Worm (Caenorhabditis elegans) whole organism, L4/young adult: Measurements from ENCODE around the gene lin-7.
A peak's percentile ranks its signal among the peaks of the same experiment; 100 is the strongest.

Experiments
- W03F9.2 ChIP-seq: fragments of 150-350 bp; optimal IDR thresholded peaks from 2 replicates; lab custom pipeline; 2014; ENCODE audit warnings: missing biosample characterization, missing genetic modification characterization
- dao-5 ChIP-seq: sonication (generic microtip); optimal IDR thresholded peaks from 2 replicates; lab custom pipeline; 2016; ENCODE audit warnings: missing genotype, missing genetic modification characterization, moderate library complexity, missing compliant biosample characterization
- him-1 ChIP-seq: sonication (generic microtip); optimal IDR thresholded peaks from 2 replicates; lab custom pipeline; 2016; ENCODE audit warnings: missing genotype, missing genetic modification reagents, missing genetic modification characterization, missing compliant biosample characterization

The lin-7 gene

DNA sequence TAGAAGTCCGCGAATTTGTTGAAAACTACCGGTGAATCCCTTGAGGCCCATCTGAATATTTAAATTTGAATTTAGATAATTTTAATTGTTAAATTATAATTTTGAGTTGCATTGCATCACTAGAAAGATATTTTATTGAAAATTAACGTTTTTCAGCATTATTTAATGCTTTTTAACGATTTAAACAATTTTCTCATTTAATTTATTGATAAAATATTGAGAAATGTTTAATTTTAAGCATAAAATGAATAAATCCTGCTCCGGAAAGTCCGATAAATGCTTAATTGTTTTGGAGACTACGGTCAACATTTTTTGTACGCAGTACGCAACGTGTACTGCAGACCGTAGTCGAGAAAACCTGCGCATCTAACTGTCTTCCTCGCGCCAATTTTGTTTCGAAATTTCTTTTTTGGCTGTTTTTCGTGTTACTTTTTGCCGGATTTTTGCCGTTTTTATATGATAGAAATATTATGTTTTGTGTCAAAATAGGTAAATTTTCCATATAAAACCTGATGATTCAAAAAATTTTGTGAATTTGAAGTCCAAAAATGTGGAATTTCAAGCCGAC is at the start of gene lin-7, which contains the start of the genes Y54G11A.17 and elof-1:
lin-7 (minus strand) TSS at position 51 of the 568 bp plus-strand sequence.
Y54G11A.17 (minus strand) TSS at position 51 of the 568 bp plus-strand sequence.
elof-1 (plus strand) TSS at position 383 of the 568 bp plus-strand sequence.
- TF ChIP-seq dao-5: no peak
- peak; percentile 96 for TF ChIP-seq W03F9.2 (tag; lab: Kevin White, UChicago)

DNA sequence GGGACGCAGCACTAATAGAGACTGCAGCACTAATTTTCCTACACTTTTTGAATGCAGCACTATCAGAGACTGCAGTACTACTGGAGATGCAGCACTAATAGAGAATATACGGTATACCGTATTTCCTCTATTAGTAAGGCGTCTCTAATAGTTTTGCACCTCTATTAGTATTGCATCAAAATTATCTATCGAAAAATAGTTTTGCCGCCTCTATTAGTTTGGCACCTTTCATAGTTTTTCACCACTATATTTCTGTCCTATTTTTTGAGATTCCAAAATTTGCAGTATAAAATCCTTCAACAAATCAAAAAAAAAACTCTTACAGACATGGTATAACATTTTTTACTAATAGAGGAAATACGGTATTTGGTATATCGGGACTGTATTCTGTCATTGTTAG is 44.6 kb upstream of the lin-7 start:
- TF ChIP-seq dao-5 (no peak), W03F9.2 (tag; lab: Kevin White, UChicago) (no peak), him-1 (tag; lab: Kevin White, UChicago) (no peak)

DNA sequence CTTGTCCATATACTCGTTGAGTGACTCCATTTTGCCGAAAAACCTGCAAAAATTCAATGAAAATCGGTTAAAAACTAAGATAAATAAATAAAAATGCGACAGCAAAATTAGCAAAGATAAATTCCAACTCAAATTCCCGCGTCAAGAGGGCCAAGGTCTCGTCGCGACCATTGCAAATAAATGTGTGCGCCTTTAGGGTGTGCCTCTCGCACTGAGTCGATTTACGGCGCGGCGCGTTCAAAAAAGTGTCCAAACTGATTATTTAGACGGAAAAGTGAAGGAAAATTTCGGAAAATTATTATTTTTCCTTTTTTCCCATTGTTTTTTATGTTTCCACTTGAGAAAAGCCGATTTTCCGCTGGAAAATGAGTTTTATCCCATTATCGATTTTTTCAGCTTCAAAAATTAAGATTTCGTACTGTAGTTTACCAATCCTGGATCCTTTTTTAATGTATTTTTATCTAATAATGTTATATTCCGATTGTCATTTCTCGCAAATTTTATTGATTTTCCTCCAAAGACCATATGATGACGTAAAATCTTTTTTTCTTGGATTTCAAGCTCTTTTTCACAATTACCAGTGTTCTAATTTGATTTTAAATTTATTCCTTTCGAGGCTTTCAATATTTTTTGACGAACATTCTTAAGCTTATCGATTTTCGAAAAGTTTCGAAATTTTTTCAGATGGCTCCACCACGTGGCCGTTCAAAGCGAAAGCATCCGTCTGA is 41.0 kb upstream of the lin-7 start, which contains the start of the genes kbp-3 and nurf-1:
kbp-3 (minus strand) TSS at position 43 of the 728 bp plus-strand sequence.
nurf-1 (plus strand) TSS at position 678 of the 728 bp plus-strand sequence.
- TF ChIP-seq W03F9.2 (tag; lab: Kevin White, UChicago) (peak; percentile 68), him-1 (tag; lab: Kevin White, UChicago) (no peak)

DNA sequence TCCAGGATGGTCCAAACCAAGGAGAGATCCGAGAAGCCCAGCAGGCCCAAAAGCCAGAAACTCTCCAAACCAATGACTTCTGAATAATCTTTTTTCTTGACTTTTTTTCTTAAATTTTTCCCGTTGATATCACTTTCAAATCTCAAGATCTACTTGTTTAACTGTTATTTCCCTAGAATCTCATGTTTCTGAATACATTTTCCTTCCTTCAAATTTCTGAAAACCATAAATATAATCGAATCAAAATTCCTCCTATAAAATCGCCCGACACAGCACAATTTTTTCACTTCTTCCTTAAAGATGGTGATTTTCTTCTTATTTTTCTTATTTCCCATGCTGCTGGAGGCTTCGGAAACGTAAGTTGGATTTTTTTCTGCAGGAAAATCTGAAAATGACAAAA is 39.0 kb upstream of the lin-7 start, which contains the start of gene F26H11.8:
F26H11.8 (plus strand) TSS at position 301 of the 400 bp plus-strand sequence.
- no peak for TF ChIP-seq dao-5
- no peak for TF ChIP-seq W03F9.2 (tag; lab: Kevin White, UChicago)
- no peak for TF ChIP-seq him-1 (tag; lab: Kevin White, UChicago)

DNA sequence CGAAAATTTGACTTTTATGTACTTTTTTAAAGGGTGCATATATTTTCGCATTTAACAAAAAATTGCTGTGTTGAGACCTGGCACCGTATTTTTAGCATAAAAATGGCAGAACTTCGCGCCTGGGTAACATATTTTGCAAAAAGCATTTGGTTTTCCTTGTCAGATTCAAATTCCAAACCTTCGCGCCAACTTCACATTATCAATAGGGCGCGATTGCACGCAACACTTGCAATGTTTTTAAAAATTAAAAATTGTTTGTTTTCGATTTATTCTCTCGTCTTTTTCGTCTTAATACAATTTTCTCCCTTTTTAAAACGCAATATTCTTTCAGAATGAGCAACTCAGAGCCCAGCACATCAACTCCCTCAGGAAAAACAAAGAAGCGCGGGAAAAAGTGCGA is 34.4 kb upstream of the lin-7 start, which contains the start of gene mes-2:
mes-2 (plus strand) TSS at position 330 of the 400 bp plus-strand sequence.
- TF ChIP-seq W03F9.2 (tag; lab: Kevin White, UChicago): peak; percentile 69
- TF ChIP-seq him-1 (tag; lab: Kevin White, UChicago): no peak

DNA sequence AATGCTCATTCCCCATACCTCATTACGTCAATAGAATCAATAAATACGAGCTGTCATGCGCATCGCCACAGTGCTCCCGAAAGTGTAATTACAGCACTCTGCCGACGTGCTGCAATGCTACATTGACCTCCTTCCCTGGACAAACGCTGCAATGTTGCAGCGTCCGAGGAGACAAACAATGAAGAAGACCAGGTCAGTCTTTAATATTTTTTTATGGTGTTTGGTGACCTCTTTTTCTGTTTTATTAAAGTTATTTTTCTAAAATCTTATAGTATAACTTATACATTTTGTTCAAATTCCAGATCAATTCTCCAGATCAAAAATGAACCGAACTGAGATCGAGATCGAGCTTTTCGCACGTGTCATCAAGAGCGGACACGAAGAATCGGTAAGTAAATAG is 32.2 kb upstream of the lin-7 start, which contains the start of gene sdz-26:
sdz-26 (plus strand) TSS at position 301 of the 400 bp plus-strand sequence.
- TF ChIP-seq dao-5: no peak
- TF ChIP-seq W03F9.2 (tag; lab: Kevin White, UChicago): no peak
- TF ChIP-seq him-1 (tag; lab: Kevin White, UChicago): no peak

DNA sequence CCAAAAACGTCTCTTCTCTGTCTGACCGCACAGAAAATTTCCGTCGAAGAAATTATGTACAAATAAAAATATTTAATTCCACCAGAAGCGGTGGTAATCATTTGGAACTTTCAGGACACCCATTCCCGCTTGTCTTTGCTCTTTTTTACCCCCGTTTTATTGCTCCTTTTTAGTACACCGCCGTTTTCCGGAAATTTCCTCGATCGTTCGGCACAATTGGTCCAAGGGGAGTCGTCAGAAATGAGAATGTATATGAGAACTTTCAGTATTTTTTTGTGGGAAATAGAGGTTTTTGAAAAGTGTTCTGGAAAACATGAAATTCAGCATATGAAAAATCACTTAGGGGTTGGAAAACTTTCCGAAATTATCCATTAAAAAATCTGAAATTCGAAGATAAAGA is 31.6 kb upstream of the lin-7 start:
- TF ChIP-seq him-1 (tag; lab: Kevin White, UChicago): no peak
- TF ChIP-seq dao-5: no peak
- no peak for TF ChIP-seq W03F9.2 (tag; lab: Kevin White, UChicago)

DNA sequence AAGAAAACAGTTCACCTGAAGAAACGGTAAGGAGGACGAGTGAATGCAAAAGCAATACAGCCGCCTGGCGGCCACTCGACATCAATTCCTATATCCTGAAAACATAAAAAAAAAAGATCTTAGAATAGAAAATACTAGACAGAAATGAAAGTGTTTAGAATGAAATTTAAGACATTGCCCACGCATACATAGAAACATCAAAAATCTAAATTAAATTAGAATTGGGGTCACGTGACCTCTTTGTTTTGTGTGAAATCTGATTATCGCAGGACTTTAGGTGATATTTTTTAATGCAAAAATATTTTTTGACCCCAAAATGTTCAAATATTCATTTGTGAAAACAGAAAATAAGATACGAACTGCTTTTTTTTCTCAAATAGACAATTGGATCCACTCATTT is 28.6 kb upstream of the lin-7 start, which contains the start of gene acr-20:
acr-20 (minus strand) TSS at position 101 of the 400 bp plus-strand sequence.
- no peak for TF ChIP-seq him-1 (tag; lab: Kevin White, UChicago)
- TF ChIP-seq W03F9.2 (tag; lab: Kevin White, UChicago): no peak

DNA sequence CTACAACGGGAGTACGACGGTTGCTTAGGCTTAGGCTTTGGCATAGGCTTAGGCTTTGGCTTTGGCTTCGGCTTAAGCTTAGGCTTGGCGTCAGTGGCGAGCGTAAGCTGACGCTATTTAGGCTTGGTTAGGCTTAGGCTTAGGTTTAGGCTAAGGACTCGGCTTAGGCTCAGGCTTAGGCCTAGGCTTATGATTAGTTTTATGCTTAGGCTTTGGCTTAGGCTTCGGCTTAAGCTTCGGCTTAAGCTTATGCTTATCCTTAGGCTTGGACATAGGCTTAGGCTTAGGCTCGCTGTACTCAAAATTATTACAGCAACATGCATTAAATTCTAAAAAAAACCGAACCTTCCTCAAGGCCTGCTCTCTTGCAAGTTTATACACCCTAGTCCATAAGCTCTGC is 25.4 kb upstream of the lin-7 start:
- TF ChIP-seq W03F9.2 (tag; lab: Kevin White, UChicago) (no peak), him-1 (tag; lab: Kevin White, UChicago) (no peak), dao-5 (no peak)

DNA sequence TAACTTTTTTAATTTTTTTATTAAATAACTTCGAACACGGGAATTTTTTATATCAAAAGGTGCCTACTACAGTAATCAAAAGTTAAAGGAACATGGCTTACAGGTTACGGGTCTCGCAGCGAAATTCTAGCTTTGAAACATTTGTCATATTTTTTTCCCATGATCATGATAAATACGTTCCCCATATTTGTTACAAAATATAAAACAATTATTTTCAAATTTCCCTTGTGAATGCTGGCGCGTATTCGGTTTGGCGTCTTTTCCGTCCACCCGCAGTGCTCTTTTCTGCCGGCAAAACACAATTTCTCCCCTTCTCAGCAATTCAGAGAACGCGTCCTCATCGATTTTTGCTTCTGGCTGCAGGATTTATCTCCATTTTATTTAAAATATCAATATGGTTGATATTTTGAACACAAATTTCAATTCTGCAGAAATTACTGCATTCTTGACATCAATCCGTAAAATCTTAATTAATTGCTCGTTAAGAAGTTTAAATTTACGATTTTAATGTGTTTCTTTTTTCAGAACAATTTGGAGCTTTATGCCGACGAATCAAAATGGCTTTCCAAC is 16.1 kb upstream of the lin-7 start, which contains the start of gene imb-2:
imb-2 (plus strand) TSS at position 520 of the 570 bp plus-strand sequence.
- TF ChIP-seq him-1 (tag; lab: Kevin White, UChicago) (no peak), dao-5 (no peak), W03F9.2 (tag; lab: Kevin White, UChicago) (peak; percentile 60)

DNA sequence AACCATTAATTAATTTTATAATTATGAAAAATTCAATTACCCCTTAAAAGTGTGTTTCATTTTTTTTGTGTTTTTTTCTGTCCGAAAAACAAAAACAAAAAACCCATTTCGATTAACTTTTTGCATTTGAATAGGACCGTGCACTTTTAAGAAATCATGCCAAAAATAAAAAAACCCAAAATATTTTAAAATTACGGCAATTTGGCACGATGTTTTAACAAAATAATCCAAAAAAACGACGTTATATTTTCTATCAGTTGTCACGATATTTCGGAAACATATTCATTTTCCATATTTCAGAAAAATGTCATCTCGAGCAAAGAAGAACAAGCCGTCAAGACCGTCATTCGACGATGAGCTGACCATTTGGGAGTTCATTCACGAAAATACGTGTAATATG is 12.5 kb upstream of the lin-7 start, which contains the start of gene tebp-1:
tebp-1 (plus strand) TSS at position 301 of the 400 bp plus-strand sequence.
- TF ChIP-seq dao-5: no peak
- TF ChIP-seq him-1 (tag; lab: Kevin White, UChicago): no peak
- no peak for TF ChIP-seq W03F9.2 (tag; lab: Kevin White, UChicago)

DNA sequence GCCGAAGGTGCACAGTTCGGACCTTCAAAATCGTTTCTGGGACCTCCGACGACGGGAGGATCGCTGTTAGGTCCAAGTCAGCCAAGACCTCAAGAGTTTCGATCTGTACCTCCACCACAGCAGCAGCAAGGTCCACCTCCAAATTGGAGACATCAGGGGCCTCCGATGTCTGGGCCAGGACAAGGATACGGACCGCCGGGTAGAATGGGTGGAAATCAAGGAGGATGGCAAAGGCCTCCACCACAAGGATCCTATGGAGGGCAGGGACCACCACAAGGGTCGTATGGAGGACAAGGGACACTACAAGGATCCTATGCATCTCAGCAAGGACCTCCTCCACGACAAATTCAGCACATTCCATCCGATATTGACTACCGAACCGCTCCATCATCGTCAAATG is 11.5 kb upstream of the lin-7 start:
- no peak for TF ChIP-seq him-1 (tag; lab: Kevin White, UChicago)
- no peak for TF ChIP-seq dao-5
- TF ChIP-seq W03F9.2 (tag; lab: Kevin White, UChicago): no peak

DNA sequence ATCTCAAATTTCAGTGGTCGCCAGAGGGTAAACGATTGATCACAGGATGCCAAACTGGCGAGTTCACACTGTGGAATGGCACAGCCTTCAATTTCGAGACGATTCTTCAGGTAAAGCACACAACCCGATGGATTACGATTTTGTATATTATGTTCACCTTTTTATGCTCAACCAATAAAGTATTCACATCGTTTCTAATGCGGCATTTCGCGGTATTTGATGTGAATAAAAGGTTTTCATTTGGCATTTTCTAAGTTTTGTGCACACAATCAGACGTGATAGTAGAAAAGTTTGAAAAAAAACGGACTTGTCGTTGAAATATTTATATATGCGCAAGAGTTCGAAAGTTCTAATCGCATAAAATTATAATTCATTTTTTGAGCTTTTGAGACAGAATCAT is 9.8 kb upstream of the lin-7 start:
- TF ChIP-seq him-1 (tag; lab: Kevin White, UChicago): no peak
- TF ChIP-seq dao-5: no peak
- TF ChIP-seq W03F9.2 (tag; lab: Kevin White, UChicago): no peak
